Fruit fly (Drosophila melanogaster): ENCODE results near the gene CG17375.

dm6 chr2L:6774853-6775252 is 30.7 kb downstream of the CG17375 start:
- no peak for TF ChIP-seq cad (GFP tag; optimal IDR thresholded peaks at IDR 0.05)
- TF ChIP-seq CG11723 (GFP tag; optimal IDR thresholded peaks at IDR 0.05): no peak
- no peak for TF ChIP-seq CG32532 (GFP tag; IDR thresholded peaks at IDR 0.05)
